Fruit fly (Drosophila melanogaster): ENCODE measurements around the gene CG43220.

Gene CG43220

dm6 chr2L:17480943-17481580 lies 5.3 kb upstream of the CG43220 start, which contains the start of the genes fws and Lamtor3 (continued):
- TF ChIP-seq ab (GFP tag; optimal IDR thresholded peaks at IDR 0.05) (peak; percentile 81), CG8924 (tag; optimal IDR thresholded peaks at IDR 0.05) (peak; percentile 98), al (GFP tag; IDR thresholded peaks at IDR 0.05) (peak; percentile 99), CG14860 (GFP tag; IDR thresholded peaks at IDR 0.05; ENCODE audit: partially characterized antibody) (peak; percentile 59; the same call in 1 of the 3 replicates), CG12942 (GFP tag; optimal IDR thresholded peaks at IDR 0.05) (peak; percentile 96), so (GFP tag; IDR thresholded peaks at IDR 0.05) (peak; percentile 99), CG16813 (GFP tag; IDR thresholded peaks at IDR 0.05; ENCODE audit: partially characterized antibody) (peak; percentile 52), mam (GFP tag; optimal IDR thresholded peaks at IDR 0.05) (peak; percentile 87), CG42726 (GFP tag; IDR thresholded peaks at IDR 0.05; ENCODE audit: partially characterized antibody) (0 out of 2 replicates have a peak, but pooled peaks have one; percentile 28), CG32772 (GFP tag; IDR thresholded peaks at IDR 0.05) (peak; percentile 99), crc (GFP tag; optimal IDR thresholded peaks at IDR 0.05) (peak; percentile 31), Asciz (GFP tag; optimal IDR thresholded peaks at IDR 0.05) (peak; percentile 97), slbo (GFP tag; IDR thresholded peaks at IDR 0.05) (peak; percentile 100), gsb-n (tag; optimal IDR thresholded peaks at IDR 0.05) (peak; percentile 98), CG6791 (GFP tag; IDR thresholded peaks at IDR 0.05; ENCODE audit: partially characterized antibody) (peak; percentile 63; the same call in 2 of the 3 replicates), Vsx1 (GFP tag; optimal IDR thresholded peaks at IDR 0.05) (peak; percentile 95), corto (GFP tag; optimal IDR thresholded peaks at IDR 0.05) (peak; percentile 91), Dip3 (GFP tag; optimal IDR thresholded peaks at IDR 0.05) (peak; percentile 92), CG32532 (GFP tag; IDR thresholded peaks at IDR 0.05) (peak; percentile 99), CG3281 (GFP tag; optimal IDR thresholded peaks at IDR 0.05) (peak; percentile 97), CG13424 (tag; optimal IDR thresholded peaks at IDR 0.05) (peak; percentile 97), CG1233 (GFP tag; optimal IDR thresholded peaks at IDR 0.05) (peak; percentile 98), Dek (tag; optimal IDR thresholded peaks at IDR 0.05) (peak; percentile 98), vvl (GFP tag; IDR thresholded peaks at IDR 0.05) (peak; percentile 100), CG13624 (GFP tag; optimal IDR thresholded peaks at IDR 0.05) (peak; percentile 85), seq (GFP tag; IDR thresholded peaks at IDR 0.05) (peak; percentile 99), CG5953 (GFP tag; IDR thresholded peaks at IDR 0.05) (peak; percentile 99), Pdp1 (GFP tag; optimal IDR thresholded peaks at IDR 0.05) (peak; percentile 83 to 85), Atf6 (GFP tag; IDR thresholded peaks at IDR 0.05) (peak; percentile 98), CG13296 (GFP tag; optimal IDR thresholded peaks at IDR 0.05) (peak; percentile 96), CG2678 (tag; optimal IDR thresholded peaks at IDR 0.05) (peak; percentile 98), CG11560 (tag; IDR thresholded peaks at IDR 0.05) (peak; percentile 92), CG30431 (GFP tag; optimal IDR thresholded peaks at IDR 0.05) (peak; percentile 98), hkb (optimal IDR thresholded peaks at IDR 0.05) (no peak), hkb (GFP tag; IDR thresholded peaks at IDR 0.05) (peak; percentile 99), CG11723 (GFP tag; optimal IDR thresholded peaks at IDR 0.05) (peak; percentile 94), chinmo (GFP tag; IDR thresholded peaks at IDR 0.05; ENCODE audit: partially characterized antibody) (0 out of 4 replicates have a peak, but pooled peaks have one; percentile 14), sd (tag; optimal IDR thresholded peaks at IDR 0.05) (peak; percentile 92), inv (GFP tag; IDR thresholded peaks at IDR 0.05; ENCODE audit: partially characterized antibody) (no peak; the same call in 1 of the 2 replicates), Adf1 (GFP tag; IDR thresholded peaks at IDR 0.05) (peak; percentile 89), CG11696 (GFP tag; IDR thresholded peaks at IDR 0.05) (peak; percentile 94), CG7357 (GFP tag; IDR thresholded peaks at IDR 0.05) (peak; percentile 97), gcm (GFP tag; optimal IDR thresholded peaks at IDR 0.05) (peak; percentile 97), tx (GFP tag; optimal IDR thresholded peaks at IDR 0.05) (peak; percentile 87), HLHmδ (GFP tag; optimal IDR thresholded peaks at IDR 0.05) (no peak), lov (optimal IDR thresholded peaks at IDR 0.05) (no peak), lov (GFP tag; IDR thresholded peaks at IDR 0.05) (peak; percentile 99), Hsf (GFP tag; optimal IDR thresholded peaks at IDR 0.05) (peak; percentile 93), Mes4 (GFP tag; optimal IDR thresholded peaks at IDR 0.05) (peak; percentile 72), CG14014 (GFP tag; IDR thresholded peaks at IDR 0.05) (peak; percentile 99)
